Fruit fly (Drosophila melanogaster) whole organism, embryonic: ENCODE measurements around the gene CG8568.

ENCODE experiments used
- B-H2 ChIP-seq: fragments of 200-800 bp; sonication (Bioruptor generic); optimal IDR thresholded peaks from 2 replicates; lab custom pipeline; 2018; ENCODE audit warnings: missing biosample characterization, mild to moderate bottlenecking, missing genetic modification characterization
- CG10147 ChIP-seq: fragments of 200-800 bp; sonication (Bioruptor generic); optimal IDR thresholded peaks from 2 replicates; lab custom pipeline; 2019; ENCODE audit warnings: missing biosample characterization, mild to moderate bottlenecking, missing genetic modification characterization, moderate library complexity
- CG12659 ChIP-seq: fragments of 200-800 bp; sonication (Bioruptor generic); optimal IDR thresholded peaks from 3 replicates; lab custom pipeline; 2017; ENCODE audit warnings: mild to moderate bottlenecking, missing biosample characterization, missing genetic modification reagents, missing genetic modification characterization
- CG12769 ChIP-seq: fragments of 200-800 bp; sonication (Bioruptor generic); optimal IDR thresholded peaks from 2 replicates; lab custom pipeline; 2019; ENCODE audit warnings: missing biosample characterization, mild to moderate bottlenecking, missing genetic modification characterization, moderate library complexity
- CG14667 ChIP-seq: fragments of 200-800 bp; sonication (Bioruptor generic); IDR thresholded peaks from 2 replicates; pipeline ENCODE4 v1.3.6; 2022; ENCODE audit warnings: missing biosample characterization, missing genetic modification characterization
- CG15479 ChIP-seq: fragments of 200-800 bp; sonication (Bioruptor generic); optimal IDR thresholded peaks from 3 replicates; lab custom pipeline; 2019; ENCODE audit warnings: missing biosample characterization, mild to moderate bottlenecking, missing genetic modification characterization, moderate library complexity
- CG3163 ChIP-seq: fragments of 200-800 bp; sonication (Bioruptor generic); optimal IDR thresholded peaks from 3 replicates; lab custom pipeline; 2016; ENCODE audit warnings: missing biosample characterization, missing genetic modification characterization
- CG4617 ChIP-seq: fragments of 200-800 bp; sonication (Bioruptor generic); optimal IDR thresholded peaks from 3 replicates; lab custom pipeline; 2016; ENCODE audit warnings: missing biosample characterization, missing genetic modification characterization, borderline replicate concordance
- Elba2 ChIP-seq: fragments of 200-800 bp; sonication (Bioruptor generic); optimal IDR thresholded peaks from 3 replicates; lab custom pipeline; 2016; ENCODE audit warnings: missing biosample characterization, missing genetic modification characterization
- Hey ChIP-seq: fragments of 200-800 bp; sonication (Bioruptor generic); optimal IDR thresholded peaks from 3 replicates; lab custom pipeline; 2018; ENCODE audit warnings: missing biosample characterization, mild to moderate bottlenecking, missing genetic modification characterization
- Nf-YB ChIP-seq: fragments of 200-800 bp; sonication (Bioruptor generic); optimal IDR thresholded peaks from 3 replicates; lab custom pipeline; 2019; ENCODE audit warnings: missing biosample characterization, mild to moderate bottlenecking, missing genetic modification characterization, moderate library complexity
- Nf-YC ChIP-seq: fragments of 200-800 bp; optimal IDR thresholded peaks from 3 replicates; lab custom pipeline; 2019; ENCODE audit warnings: missing biosample characterization, mild to moderate bottlenecking, missing genetic modification characterization, moderate library complexity
- PHDP ChIP-seq: fragments of 200-800 bp; sonication (Bioruptor generic); optimal IDR thresholded peaks from 3 replicates; lab custom pipeline; 2018; ENCODE audit warnings: missing biosample characterization, mild to moderate bottlenecking, missing genetic modification characterization, moderate library complexity
- Six4 ChIP-seq: fragments of 200-800 bp; sonication (Bioruptor generic); optimal IDR thresholded peaks from 2 replicates; lab custom pipeline; 2016; ENCODE audit warnings: missing biosample characterization, missing genetic modification characterization
- Sry-β ChIP-seq: fragments of 200-800 bp; sonication (Bioruptor generic); optimal IDR thresholded peaks from 2 replicates; lab custom pipeline; 2018; ENCODE audit warnings: missing biosample characterization, mild to moderate bottlenecking, missing genetic modification characterization, moderate library complexity
- br ChIP-seq: fragments of >200 bp; optimal IDR thresholded peaks from 2 replicates; lab custom pipeline; 2017
- lbe ChIP-seq: fragments of 200-800 bp; sonication (Bioruptor generic); optimal IDR thresholded peaks from 2 replicates; lab custom pipeline; 2016; ENCODE audit warnings: missing biosample characterization, mild to moderate bottlenecking, missing genetic modification characterization
- scrt ChIP-seq: fragments of 200-800 bp; sonication (Bioruptor generic); optimal IDR thresholded peaks from 2 replicates; lab custom pipeline; 2018; ENCODE audit warnings: missing biosample characterization, mild to moderate bottlenecking, missing genetic modification characterization, moderate library complexity
- sens-2 ChIP-seq: fragments of 200-800 bp; sonication (Bioruptor generic); IDR thresholded peaks from 2 replicates; pipeline ENCODE4 v1.3.6; 2022; ENCODE audit warnings: missing biosample characterization, missing genetic modification characterization
- slp2 ChIP-seq: fragments of 200-800 bp; sonication (Bioruptor generic); optimal IDR thresholded peaks from 2 replicates; lab custom pipeline; 2016; ENCODE audit warnings: missing biosample characterization, missing genetic modification characterization
- sqz ChIP-seq: fragments of 200-800 bp; sonication (Bioruptor generic); optimal IDR thresholded peaks from 3 replicates; lab custom pipeline; 2018; ENCODE audit warnings: missing biosample characterization, mild to moderate bottlenecking, missing genetic modification characterization
- vfl ChIP-seq: fragments of 200-800 bp; sonication (Bioruptor generic); optimal IDR thresholded peaks from 2 replicates; lab custom pipeline; 2016; ENCODE audit warnings: missing biosample characterization, missing genetic modification characterization

The CG8568 gene

DNA sequence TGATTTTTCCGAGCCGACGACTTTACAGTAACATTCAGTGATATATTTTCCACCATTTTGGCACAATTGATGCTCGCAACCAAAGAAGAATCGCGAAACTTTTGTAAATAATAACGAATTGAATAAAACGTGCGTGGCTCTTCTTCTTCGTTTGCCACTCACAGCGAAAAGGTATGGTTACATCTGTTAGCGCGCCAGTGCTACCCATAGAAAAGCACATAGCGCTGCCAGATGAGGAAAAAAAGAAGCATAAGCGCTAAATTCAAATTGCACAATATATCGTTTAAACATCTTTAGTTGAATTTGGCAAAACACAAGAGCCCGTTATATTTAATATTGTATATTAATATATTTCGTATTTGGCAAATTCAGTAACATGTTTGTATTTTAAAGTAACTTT is 30.4 kb downstream of the CG8568 start, which contains the start of gene CG8611 (continued):
- peak; percentile 19 for TF ChIP-seq CG4617 (GFP tag; lab: Kevin White, UChicago)
- peak; percentile 64 for TF ChIP-seq CG15479 (GFP tag; lab: Kevin White, UChicago)

DNA sequence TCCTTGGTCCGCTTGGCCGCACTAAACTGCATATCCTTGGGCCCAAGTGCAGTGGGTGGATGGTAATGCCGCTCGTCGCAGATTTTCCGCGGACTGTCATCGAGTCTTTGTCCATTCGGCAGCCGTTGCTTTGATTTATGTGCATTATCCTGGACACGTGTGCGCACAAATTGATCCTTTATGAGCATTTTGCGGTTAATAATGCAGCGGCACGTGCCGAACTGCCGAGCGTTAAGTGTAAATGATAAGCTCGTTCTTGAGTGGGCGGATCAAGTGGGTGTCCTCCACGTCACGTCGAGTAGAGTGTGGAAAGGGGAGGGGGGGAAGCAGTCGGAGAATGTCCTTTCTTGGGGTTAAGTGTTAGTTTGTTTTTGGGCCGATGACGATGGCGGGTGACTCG is 44.6 kb downstream of the CG8568 start:
- TF ChIP-seq Sry-β (GFP tag; lab: Kevin White, UChicago) = no peak
- peak; percentile 94 for TF ChIP-seq Hey (tag; lab: Kevin White, UChicago)

DNA sequence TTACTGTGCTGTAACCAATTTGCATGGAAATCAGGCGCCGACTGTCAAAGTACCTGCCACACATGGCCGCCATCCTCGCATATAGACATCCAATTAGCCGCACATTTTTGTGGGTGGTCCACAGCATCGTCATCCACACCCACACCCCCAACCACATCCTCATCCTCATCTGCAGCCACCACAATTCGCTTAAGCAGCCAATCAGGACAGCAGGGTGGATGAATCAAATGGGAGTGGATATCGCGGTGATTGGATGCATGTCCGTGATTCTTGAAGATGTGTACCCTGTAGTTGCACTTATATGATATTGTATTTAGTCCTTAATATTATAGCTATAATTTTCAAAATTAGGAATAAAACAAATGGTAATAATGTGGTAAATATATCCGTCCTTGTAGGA is 47.5 kb downstream of the CG8568 start:
- TF ChIP-seq sqz (GFP tag; lab: Kevin White, UChicago) (no peak), CG12769 (no peak), CG12659 (GFP tag; lab: Kevin White, UChicago) (no peak), Nf-YC (tag; lab: Kevin White, UChicago) (peak; percentile 90), br (lab: Kevin White, UChicago) (no peak), CG14667 (GFP tag; lab: Robert Waterston, UW) (no peak), slp2 (GFP tag; lab: Kevin White, UChicago) (no peak), scrt (GFP tag; lab: Kevin White, UChicago) (no peak), CG10147 (no peak), Nf-YB (GFP tag; lab: Kevin White, UChicago) (peak; percentile 91), sens-2 (GFP tag; lab: Robert Waterston, UW) (no peak), CG3163 (GFP tag; lab: Kevin White, UChicago) (no peak), Elba2 (GFP tag; lab: Kevin White, UChicago) (no peak), vfl (GFP tag; lab: Kevin White, UChicago) (no peak), Six4 (no peak), PHDP (tag; lab: Kevin White, UChicago) (no peak), lbe (GFP tag; lab: Kevin White, UChicago) (no peak), B-H2 (GFP tag; lab: Kevin White, UChicago) (no peak)
